Fruit fly (Drosophila melanogaster) whole organism, prepupa: ENCODE data around the gene CG32537.

Experiments used
- CG6808 ChIP-seq: fragments of 200-800 bp; sonication (Bioruptor generic); optimal IDR thresholded peaks from 3 replicates; lab custom pipeline; 2017; ENCODE audit warnings: missing biosample characterization, missing genetic modification characterization, mild to moderate bottlenecking, moderate library complexity, missing genetic modification reagents
- Smox ChIP-seq: fragments of 200-800 bp; sonication (Bioruptor generic); optimal IDR thresholded peaks from 3 replicates; lab custom pipeline; 2016; ENCODE audit warnings: missing biosample characterization, missing genetic modification characterization
- Sox102F ChIP-seq: fragments of 200-800 bp; sonication (Bioruptor generic); optimal IDR thresholded peaks from 2 replicates; lab custom pipeline; 2016; ENCODE audit warnings: missing biosample characterization, mild to moderate bottlenecking, missing genetic modification characterization
- dsx ChIP-seq: fragments of 200-800 bp; optimal IDR thresholded peaks from 3 replicates; lab custom pipeline; 2019; ENCODE audit warnings: missing biosample characterization, mild to moderate bottlenecking, missing genetic modification characterization, moderate library complexity; ENCODE audit not compliant: poor library complexity, severe bottlenecking

DNA sequence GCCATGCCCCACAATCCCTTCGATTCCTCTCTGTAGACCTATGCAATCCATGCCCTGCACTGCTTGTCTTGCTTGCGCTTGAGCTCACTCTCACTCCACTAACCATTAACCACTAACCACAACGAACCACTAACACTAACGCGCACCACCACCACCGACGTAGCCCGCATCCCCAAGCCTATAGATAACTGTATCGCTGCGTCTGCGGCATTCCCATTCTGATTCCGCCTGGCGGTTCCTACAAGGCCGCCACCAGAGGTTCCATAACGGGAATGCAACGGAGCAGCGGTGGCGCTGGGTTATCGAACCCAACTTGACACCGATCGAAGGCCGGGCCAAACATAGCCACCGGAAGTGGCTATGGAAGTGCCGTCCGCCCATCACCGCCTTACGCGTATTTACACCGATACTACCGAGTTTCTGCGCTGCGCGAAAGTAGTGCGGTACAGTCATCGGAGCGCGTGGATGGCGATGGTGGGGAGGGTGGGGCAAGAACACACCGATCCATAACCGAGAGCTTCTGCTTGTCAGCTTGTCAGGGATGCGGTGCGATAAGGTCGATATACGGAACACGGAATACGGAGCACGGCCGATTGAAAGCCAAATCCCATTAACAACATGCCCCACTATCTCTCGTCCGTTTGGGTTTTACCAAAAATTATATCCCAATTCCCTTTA, 10.4 kb downstream of the CG32537 start:
- no peak for TF ChIP-seq dsx (GFP tag; lab: Kevin White, UChicago)
- no peak for TF ChIP-seq CG6808 (GFP tag; lab: Kevin White, UChicago)
- TF ChIP-seq Smox (GFP tag; lab: Kevin White, UChicago), result no peak
- TF ChIP-seq Sox102F, result no peak
